Worm (Caenorhabditis elegans) whole organism, L3 larva: Measurements from ENCODE around the gene C36A4.4.

Experiments
- R02D3.7 ChIP-seq: fragments of 150-350 bp; optimal IDR thresholded peaks from 2 replicates; lab custom pipeline; 2014; ENCODE audit warnings: missing biosample characterization, missing genetic modification characterization
- ZK546.5 ChIP-seq: sonication (generic microtip); optimal IDR thresholded peaks from 2 replicates; lab custom pipeline; 2017; ENCODE audit warnings: missing biosample characterization, missing genetic modification characterization
- aly-2 ChIP-seq: fragments of 150-350 bp; optimal IDR thresholded peaks from 2 replicates; lab custom pipeline; 2014; ENCODE audit warnings: missing biosample characterization, missing genetic modification characterization
- ama-1 ChIP-seq: fragments of 150-350 bp; optimal IDR thresholded peaks from 2 replicates; lab custom pipeline; 2018
- ceh-16 ChIP-seq: sonication (generic microtip); optimal IDR thresholded peaks from 2 replicates; lab custom pipeline; 2017; ENCODE audit warnings: missing biosample characterization, missing genetic modification characterization
- ceh-28 ChIP-seq: fragments of 150-350 bp; optimal IDR thresholded peaks from 2 replicates; lab custom pipeline; 2014; ENCODE audit warnings: missing biosample characterization, missing genetic modification reagents, missing genetic modification characterization
- ceh-82 ChIP-seq: fragments of 150-350 bp; optimal IDR thresholded peaks from 2 replicates; lab custom pipeline; 2014; ENCODE audit warnings: missing biosample characterization, missing genetic modification characterization
- ceh-9 ChIP-seq: sonication (generic microtip); optimal IDR thresholded peaks from 2 replicates; lab custom pipeline; 2018; ENCODE audit warnings: missing biosample characterization, missing genetic modification characterization
- daf-12 ChIP-seq: fragments of 150-350 bp; optimal IDR thresholded peaks from 2 replicates; lab custom pipeline; 2014; ENCODE audit warnings: missing biosample characterization, missing genetic modification reagents, missing genetic modification characterization
- egl-27 ChIP-seq: sonication (generic microtip); optimal IDR thresholded peaks from 4 replicates; lab custom pipeline; 2017; ENCODE audit warnings: missing biosample characterization, missing genetic modification reagents, missing genetic modification characterization
- egl-5 ChIP-seq: fragments of 150-350 bp; optimal IDR thresholded peaks from 2 replicates; lab custom pipeline; 2017; ENCODE audit warnings: missing biosample characterization, missing genetic modification reagents, missing genetic modification characterization, inconsistent platforms
- elt-1 ChIP-seq: fragments of 150-350 bp; optimal IDR thresholded peaks from 2 replicates; lab custom pipeline; 2014; ENCODE audit warnings: missing biosample characterization, missing genetic modification characterization
- elt-2 ChIP-seq: sonication (generic microtip); optimal IDR thresholded peaks from 2 replicates; lab custom pipeline; 2016; ENCODE audit warnings: missing genetic modification reagents, mild to moderate bottlenecking, missing genetic modification characterization, missing compliant biosample characterization
- fkh-10 ChIP-seq: sonication (generic microtip); optimal IDR thresholded peaks from 2 replicates; lab custom pipeline; 2017; ENCODE audit warnings: missing biosample characterization, missing genetic modification reagents, missing genetic modification characterization
- hmg-11 ChIP-seq: sonication (generic microtip); optimal IDR thresholded peaks from 2 replicates; lab custom pipeline; 2016; ENCODE audit warnings: missing genetic modification characterization, missing compliant biosample characterization
- jun-1 ChIP-seq: fragments of 150-350 bp; optimal IDR thresholded peaks from 2 replicates; lab custom pipeline; 2014; ENCODE audit warnings: missing biosample characterization, missing genetic modification reagents, missing genetic modification characterization
- lin-15B ChIP-seq: fragments of 150-350 bp; optimal IDR thresholded peaks from 2 replicates; lab custom pipeline; 2014; ENCODE audit warnings: missing biosample characterization, missing genetic modification characterization
- lin-39 ChIP-seq: fragments of 150-350 bp; optimal IDR thresholded peaks from 2 replicates; lab custom pipeline; 2018; ENCODE audit warnings: missing biosample characterization, missing genetic modification reagents, missing genetic modification characterization
- lsy-12 ChIP-seq: sonication (generic microtip); optimal IDR thresholded peaks from 2 replicates; lab custom pipeline; 2016; ENCODE audit warnings: mild to moderate bottlenecking, missing genetic modification characterization, missing compliant biosample characterization
- mdl-1 ChIP-seq: fragments of 150-350 bp; optimal IDR thresholded peaks from 2 replicates; lab custom pipeline; 2014; ENCODE audit warnings: missing biosample characterization, missing genetic modification characterization
- mml-1 ChIP-seq: fragments of 150-350 bp; sonication (generic microtip); optimal IDR thresholded peaks from 3 replicates; lab custom pipeline; 2014; ENCODE audit warnings: missing biosample characterization, missing genetic modification characterization
- nfya-1 ChIP-seq: sonication (generic microtip); optimal IDR thresholded peaks from 2 replicates; lab custom pipeline; 2017; ENCODE audit warnings: missing genetic modification characterization, mild to moderate bottlenecking, missing compliant biosample characterization, antibody characterized with exemption, moderate library complexity; ENCODE audit not compliant: insufficient read depth
- nhr-11 ChIP-seq: fragments of 150-350 bp; optimal IDR thresholded peaks from 2 replicates; lab custom pipeline; 2014; ENCODE audit warnings: missing biosample characterization, missing genetic modification characterization
- nhr-23 ChIP-seq: fragments of 150-350 bp; optimal IDR thresholded peaks from 2 replicates; lab custom pipeline; 2014; ENCODE audit warnings: missing biosample characterization, missing genetic modification reagents, missing genetic modification characterization
- nhr-237 ChIP-seq: fragments of 150-350 bp; optimal IDR thresholded peaks from 2 replicates; lab custom pipeline; 2014; ENCODE audit warnings: missing biosample characterization, missing genetic modification characterization
- nhr-43 ChIP-seq: sonication (generic microtip); optimal IDR thresholded peaks from 2 replicates; lab custom pipeline; 2016; ENCODE audit warnings: mild to moderate bottlenecking, missing genetic modification characterization, missing compliant biosample characterization; ENCODE audit not compliant: poor library complexity, severe bottlenecking
- nhr-76 ChIP-seq: fragments of 150-350 bp; sonication (generic microtip); optimal IDR thresholded peaks from 5 replicates; lab custom pipeline; 2014; ENCODE audit warnings: missing biosample characterization, missing genetic modification characterization
- pha-4 ChIP-seq: fragments of 150-350 bp; optimal IDR thresholded peaks from 2 replicates; lab custom pipeline; 2014; ENCODE audit warnings: missing biosample characterization, missing genetic modification reagents, missing genetic modification characterization
- pqm-1 ChIP-seq: fragments of 150-350 bp; optimal IDR thresholded peaks from 2 replicates; lab custom pipeline; 2017; ENCODE audit warnings: missing biosample characterization, missing genetic modification characterization, inconsistent platforms
- skn-1 ChIP-seq: fragments of 150-350 bp; optimal IDR thresholded peaks from 2 replicates; lab custom pipeline; 2014; ENCODE audit warnings: missing biosample characterization, missing genetic modification characterization
- tbx-2 ChIP-seq: sonication (generic microtip); optimal IDR thresholded peaks from 2 replicates; lab custom pipeline; 2016; ENCODE audit warnings: mild to moderate bottlenecking, missing genetic modification characterization, missing compliant biosample characterization
- unc-39 ChIP-seq: sonication (generic microtip); optimal IDR thresholded peaks from 4 replicates; lab custom pipeline; 2017; ENCODE audit warnings: missing biosample characterization, missing genetic modification characterization
- unc-62 ChIP-seq: fragments of 150-350 bp; sonication (generic microtip); optimal IDR thresholded peaks from 4 replicates; lab custom pipeline; 2014; ENCODE audit warnings: missing biosample characterization, missing genetic modification reagents, missing genetic modification characterization
- zag-1 ChIP-seq: fragments of 150-350 bp; optimal IDR thresholded peaks from 2 replicates; lab custom pipeline; 2014; ENCODE audit warnings: missing biosample characterization, missing genetic modification characterization
- ztf-4 ChIP-seq: fragments of 150-350 bp; optimal IDR thresholded peaks from 2 replicates; lab custom pipeline; 2014; ENCODE audit warnings: missing biosample characterization, missing genetic modification characterization

Gene C36A4.4

DNA sequence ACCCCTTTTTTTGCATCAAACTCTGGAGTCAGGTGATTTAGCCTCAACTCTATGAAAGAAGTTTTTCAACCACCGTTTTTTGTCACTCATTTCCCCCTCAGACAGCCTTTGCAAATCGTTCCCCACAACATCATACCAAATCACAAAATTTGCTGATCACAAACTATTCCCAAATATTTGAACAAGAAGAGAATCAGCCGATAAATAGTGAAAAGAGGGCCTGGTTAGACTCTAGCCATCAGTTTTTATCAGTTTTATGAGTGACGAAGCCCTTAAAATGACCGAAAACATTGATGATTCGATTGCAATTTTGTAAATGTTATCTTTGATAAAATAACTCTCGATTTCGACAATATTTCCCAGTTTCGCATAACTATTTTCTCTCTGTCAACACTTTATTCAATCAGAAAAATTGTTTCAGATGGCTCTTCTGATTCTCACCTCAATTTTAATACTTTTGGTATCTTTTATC is 8.6 kb downstream of the C36A4.4 start, which contains the start of gene cyp-25A2:
Gene cyp-25A2, plus strand, starts transcription at position 422 of the 472 bp plus-strand sequence.
- TF ChIP-seq nhr-23 (no peak), elt-2 (tag; lab: Kevin White, UChicago) (peak; percentile 81), pqm-1 (tag; lab: Kevin White, UChicago) (peak; percentile 83), pha-4 (peak; percentile 52), jun-1 (peak; percentile 24), ceh-9 (no peak), unc-62 (no peak)

DNA sequence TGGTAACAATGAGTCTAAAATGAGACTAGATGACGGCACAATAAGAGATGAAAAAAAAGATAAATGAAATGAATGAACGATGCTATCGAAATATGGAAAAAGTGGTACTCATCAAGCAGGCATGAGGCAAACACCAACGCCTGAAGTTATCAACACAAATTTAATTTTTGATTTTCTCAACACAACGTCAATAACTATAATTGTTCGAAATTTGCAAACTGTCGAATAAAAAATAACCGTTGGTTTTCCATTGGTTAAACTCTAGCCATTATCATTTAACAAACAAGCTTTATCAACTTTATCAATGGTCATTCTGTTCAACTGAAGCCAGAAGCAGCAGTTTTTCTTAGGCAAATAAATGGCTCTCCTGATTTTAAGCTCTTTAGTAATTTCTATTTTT is 11.1 kb downstream of the C36A4.4 start, which contains the start of gene cyp-25A1:
Gene cyp-25A1, plus strand, starts transcription at position 301 of the 400 bp plus-strand sequence.
- TF ChIP-seq unc-39 (tag; lab: Kevin White, UChicago): no peak
- TF ChIP-seq fkh-10 (GFP tag; lab: Kevin White, UChicago): no peak
- TF ChIP-seq ceh-28: no peak
- TF ChIP-seq egl-27 (tag; lab: Kevin White, UChicago): no peak
- no peak for TF ChIP-seq R02D3.7
- no peak for TF ChIP-seq mdl-1
- no peak for TF ChIP-seq nfya-1 (tag; lab: Kevin White, UChicago)
- no peak for TF ChIP-seq mml-1 (tag; lab: Kevin White, UChicago)
- TF ChIP-seq nhr-23: no peak
- TF ChIP-seq tbx-2 (tag; lab: Kevin White, UChicago): no peak
- TF ChIP-seq lin-15B (tag; lab: Kevin White, UChicago): no peak
- TF ChIP-seq ztf-4 (tag; lab: Kevin White, UChicago): no peak
- no peak for TF ChIP-seq nhr-43 (tag; lab: Kevin White, UChicago)
- TF ChIP-seq ceh-82 (tag; lab: Kevin White, UChicago): no peak
- TF ChIP-seq daf-12 (tag; lab: Kevin White, UChicago): no peak

DNA sequence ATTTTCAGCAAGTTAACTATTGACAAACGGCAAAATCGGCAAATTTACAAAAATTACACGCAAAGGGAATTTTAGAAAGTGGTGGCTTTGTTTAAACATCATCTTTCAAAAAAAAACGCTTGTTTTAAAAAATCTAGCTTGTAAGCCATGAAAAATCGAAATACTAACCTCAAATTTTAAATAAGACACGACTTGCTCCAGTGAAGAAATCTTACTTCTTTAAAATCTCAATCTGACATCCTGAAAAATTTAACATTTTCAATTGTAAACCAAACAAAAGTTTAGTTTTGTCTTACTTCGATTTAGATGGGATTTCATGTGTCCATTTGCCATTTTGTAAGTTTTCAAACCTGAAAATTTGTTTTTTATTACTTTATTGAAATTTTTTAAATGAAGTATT is 11.6 kb downstream of the C36A4.4 start:
- TF ChIP-seq zag-1 (tag; lab: Kevin White, UChicago) (no peak), pha-4 (no peak)

DNA sequence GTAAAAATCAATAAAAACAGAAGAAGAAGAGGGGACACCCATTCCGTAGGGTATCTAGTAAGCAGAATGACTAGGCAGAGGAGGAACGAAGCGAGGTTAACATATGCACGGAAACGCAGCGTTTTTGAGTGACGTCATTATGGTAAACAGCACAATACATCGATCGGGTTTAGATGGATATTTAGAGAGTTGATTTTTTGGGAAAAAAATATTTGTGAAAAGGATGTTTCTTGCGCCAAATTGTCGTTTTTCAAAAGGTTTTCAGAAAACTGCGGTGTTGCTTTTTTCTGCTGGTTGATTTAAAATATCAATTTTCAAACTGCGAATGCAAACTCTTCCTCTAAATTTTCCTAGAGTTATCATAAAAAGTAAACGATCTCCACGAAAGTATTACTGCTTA is 12.0 kb downstream of the C36A4.4 start, which contains the start of gene C36A4.10:
Gene C36A4.10, minus strand, starts transcription at position 101 of the 400 bp plus-strand sequence.
- TF ChIP-seq nhr-11 (tag; lab: Kevin White, UChicago) (no peak), zag-1 (tag; lab: Kevin White, UChicago) (no peak), ceh-16 (no peak), nhr-23 (no peak), lin-39 (no peak), nhr-237 (tag; lab: Kevin White, UChicago) (no peak), nhr-76 (tag; lab: Kevin White, UChicago) (no peak), ztf-4 (tag; lab: Kevin White, UChicago) (no peak), pqm-1 (tag; lab: Kevin White, UChicago) (no peak), hmg-11 (no peak), pha-4 (no peak), fkh-10 (GFP tag; lab: Kevin White, UChicago) (no peak), egl-27 (tag; lab: Kevin White, UChicago) (no peak)

DNA sequence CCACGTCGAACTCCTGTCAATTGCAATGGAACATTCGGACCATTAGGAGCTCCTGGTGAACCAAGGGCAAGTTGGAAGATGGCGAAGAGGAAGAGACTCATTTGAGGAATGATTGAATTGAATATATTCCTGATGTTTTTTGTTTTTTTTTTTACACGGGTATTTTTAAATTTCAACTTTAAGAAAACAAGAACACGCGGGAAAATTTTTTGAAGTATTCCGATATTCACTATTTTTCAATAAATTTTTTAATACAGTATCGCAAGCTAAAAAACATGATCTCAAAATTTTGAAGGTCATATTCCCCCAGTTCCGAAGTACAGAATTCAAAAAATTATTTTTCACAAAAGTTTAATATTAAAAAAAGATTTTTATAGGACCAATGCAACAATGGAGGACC is 14.3 kb downstream of the C36A4.4 start, which contains the start of gene cnnm-5:
Gene cnnm-5, minus strand, starts transcription at position 101 of the 400 bp plus-strand sequence.
- no peak for TF ChIP-seq lin-39
- no peak for TF ChIP-seq elt-2 (tag; lab: Kevin White, UChicago)
- TF ChIP-seq ama-1: no peak
- TF ChIP-seq jun-1: no peak
- TF ChIP-seq skn-1: no peak
- TF ChIP-seq lsy-12 (tag; lab: Kevin White, UChicago): no peak
- no peak for TF ChIP-seq nfya-1 (tag; lab: Kevin White, UChicago)
- no peak for TF ChIP-seq egl-5 (tag; lab: Kevin White, UChicago)
- no peak for TF ChIP-seq elt-1 (tag; lab: Kevin White, UChicago)
- TF ChIP-seq daf-12 (tag; lab: Kevin White, UChicago): no peak
- no peak for TF ChIP-seq tbx-2 (tag; lab: Kevin White, UChicago)
- no peak for TF ChIP-seq mml-1 (tag; lab: Kevin White, UChicago)
- TF ChIP-seq pha-4: no peak
- TF ChIP-seq ZK546.5 (tag; lab: Kevin White, UChicago): no peak
- TF ChIP-seq R02D3.7: no peak
- TF ChIP-seq pqm-1 (tag; lab: Kevin White, UChicago): no peak
- TF ChIP-seq aly-2: no peak
